Fruit fly (Drosophila melanogaster): ENCODE measurements around the gene CG6333.

The CG6333 gene

dm6 chr3L:17447881-17448280 lies 38.1 kb downstream of the CG6333 start (continued):
- TF ChIP-seq CG42726 (GFP tag; IDR thresholded peaks at IDR 0.05; ENCODE audit: partially characterized antibody): no peak
- no peak for TF ChIP-seq br (optimal IDR thresholded peaks at IDR 0.05)
- TF ChIP-seq ci (GFP tag; IDR thresholded peaks at IDR 0.05): no peak
- TF ChIP-seq HLHmδ (GFP tag; optimal IDR thresholded peaks at IDR 0.05): no peak
- no peak for TF ChIP-seq Stat92E (GFP tag; optimal IDR thresholded peaks at IDR 0.05)
- no peak for TF ChIP-seq Chrac-16 (GFP tag; optimal IDR thresholded peaks at IDR 0.05)
- TF ChIP-seq CG8944 (GFP tag; optimal IDR thresholded peaks at IDR 0.05): no peak
- no peak for TF ChIP-seq gce (GFP tag; IDR thresholded peaks at IDR 0.05)
- TF ChIP-seq HLH4C (GFP tag; IDR thresholded peaks at IDR 0.05; ENCODE audit: partially characterized antibody): no peak
- peak; percentile 71 for TF ChIP-seq CG2678 (tag; optimal IDR thresholded peaks at IDR 0.05)
- no peak for TF ChIP-seq Side (GFP tag; optimal IDR thresholded peaks at IDR 0.05)
- TF ChIP-seq Fer1 (GFP tag; optimal IDR thresholded peaks at IDR 0.05): peak; percentile 53
- TF ChIP-seq pita (GFP tag; optimal IDR thresholded peaks at IDR 0.05): no peak
- TF ChIP-seq chn (GFP tag; optimal IDR thresholded peaks at IDR 0.05): no peak
- peak; percentile 44 for TF ChIP-seq CG13424 (tag; optimal IDR thresholded peaks at IDR 0.05)
- TF ChIP-seq Mad (GFP tag; optimal IDR thresholded peaks at IDR 0.05): no peak
- TF ChIP-seq bab2 (GFP tag; optimal IDR thresholded peaks at IDR 0.05): no peak
- no peak for TF ChIP-seq Ravus (GFP tag; IDR thresholded peaks at IDR 0.05)
- TF ChIP-seq sr (GFP tag; IDR thresholded peaks at IDR 0.05): no peak
- no peak for TF ChIP-seq CG13775 (GFP tag; optimal IDR thresholded peaks at IDR 0.05)
- no peak for TF ChIP-seq onecut (GFP tag; IDR thresholded peaks at IDR 0.05)
- TF ChIP-seq CG4424 (GFP tag; optimal IDR thresholded peaks at IDR 0.05): peak; percentile 17
- no peak for TF ChIP-seq eve (GFP tag; optimal IDR thresholded peaks at IDR 0.05)
- no peak for TF ChIP-seq CG4707 (GFP tag; optimal IDR thresholded peaks at IDR 0.05)
- TF ChIP-seq BEAF-32 (GFP tag; optimal IDR thresholded peaks at IDR 0.05): no peak
- no peak for TF ChIP-seq CG10366 (GFP tag; IDR thresholded peaks at IDR 0.05)
- TF ChIP-seq CG16863 (GFP tag; optimal IDR thresholded peaks at IDR 0.05): no peak
- no peak for TF ChIP-seq Xrp1 (GFP tag; IDR thresholded peaks at IDR 0.05)
- no peak for TF ChIP-seq CG32767 (GFP tag; IDR thresholded peaks at IDR 0.05)
- TF ChIP-seq CG4820 (GFP tag; optimal IDR thresholded peaks at IDR 0.05): no peak
- no peak for TF ChIP-seq CG1792 (GFP tag; optimal IDR thresholded peaks at IDR 0.05)
- TF ChIP-seq CTCF (GFP tag; optimal IDR thresholded peaks at IDR 0.05): no peak

- TF ChIP-seq abd-A (tag; optimal IDR thresholded peaks at IDR 0.05): peak; percentile 19
- no peak for TF ChIP-seq wor (GFP tag; IDR thresholded peaks at IDR 0.05)
- TF ChIP-seq zen (tag; optimal IDR thresholded peaks at IDR 0.05): peak; percentile 38
- no peak for TF ChIP-seq Ssrp (tag; optimal IDR thresholded peaks at IDR 0.05)
- no peak for TF ChIP-seq vvl (GFP tag; IDR thresholded peaks at IDR 0.05)
- no peak for TF ChIP-seq Adf1 (GFP tag; IDR thresholded peaks at IDR 0.05)
- TF ChIP-seq al (GFP tag; IDR thresholded peaks at IDR 0.05): no peak
- TF ChIP-seq CG13287 (GFP tag; IDR thresholded peaks at IDR 0.05; ENCODE audit: partially characterized antibody): no peak
- peak; percentile 18 for TF ChIP-seq CG15479 (GFP tag; optimal IDR thresholded peaks at IDR 0.05)
- no peak for TF ChIP-seq bcd (GFP tag; optimal IDR thresholded peaks at IDR 0.05)
- TF ChIP-seq MESR4 (GFP tag; optimal IDR thresholded peaks at IDR 0.05): no peak
- peak in 1 of 2 experiments; percentile 75 for TF ChIP-seq tll (GFP tag; optimal IDR thresholded peaks at IDR 0.05)
- peak; percentile 61 for TF ChIP-seq cg (GFP tag; optimal IDR thresholded peaks at IDR 0.05)
- no peak for TF ChIP-seq Atf3 (GFP tag; optimal IDR thresholded peaks at IDR 0.05)
- TF ChIP-seq Nf-YB (GFP tag; optimal IDR thresholded peaks at IDR 0.05): peak; percentile 69
- TF ChIP-seq wek (GFP tag; optimal IDR thresholded peaks at IDR 0.05): no peak
- no peak for TF ChIP-seq CG2875 (GFP tag; optimal IDR thresholded peaks at IDR 0.05)
- no peak for TF ChIP-seq danr (GFP tag; IDR thresholded peaks at IDR 0.05)
- TF ChIP-seq CG7556 (GFP tag; optimal IDR thresholded peaks at IDR 0.05): no peak
- TF ChIP-seq Hr39 (optimal IDR thresholded peaks at IDR 0.05): peak; percentile 6
Measured at dm6 chr3L:17445629-17446431, 40.2 kb downstream of the CG6333 start.

All from whole organism, embryonic.